Worm (Caenorhabditis elegans) whole organism, mixed stage, embryonic: ENCODE results near the gene act-5.

Experiments
- M03D4.4 ChIP-seq: sonication (generic microtip); optimal IDR thresholded peaks from 2 replicates; lab custom pipeline; 2017; ENCODE audit warnings: mild to moderate bottlenecking, missing genetic modification characterization, missing compliant biosample characterization
- bed-3 ChIP-seq: fragments of 200-800 bp; sonication (Bioruptor generic); optimal IDR thresholded peaks from 3 replicates; lab custom pipeline; 2018; ENCODE audit warnings: mild to moderate bottlenecking, missing genetic modification characterization, moderate library complexity, missing compliant biosample characterization
- blmp-1 ChIP-seq: fragments of 150-350 bp; optimal IDR thresholded peaks from 2 replicates; lab custom pipeline; 2014; ENCODE audit warnings: missing biosample characterization, missing genetic modification characterization
- ceh-39 ChIP-seq: fragments of 150-350 bp; optimal IDR thresholded peaks from 2 replicates; lab custom pipeline; 2014; ENCODE audit warnings: missing biosample characterization, missing genetic modification characterization
- ceh-83 ChIP-seq: fragments of 200-800 bp; sonication (Bioruptor generic); optimal IDR thresholded peaks from 2 replicates; lab custom pipeline; 2018; ENCODE audit warnings: mild to moderate bottlenecking, missing genetic modification characterization, missing compliant biosample characterization
- cnd-1 ChIP-seq: fragments of 200-800 bp; sonication (Bioruptor generic); optimal IDR thresholded peaks from 2 replicates; lab custom pipeline; 2018; ENCODE audit warnings: mild to moderate bottlenecking, missing genetic modification characterization, missing compliant biosample characterization
- elt-1 ChIP-seq: sonication (generic microtip); optimal IDR thresholded peaks from 2 replicates; lab custom pipeline; 2017; ENCODE audit warnings: missing genetic modification characterization, mild to moderate bottlenecking, missing compliant biosample characterization, antibody characterized with exemption, moderate library complexity, borderline replicate concordance; ENCODE audit not compliant: insufficient read depth
- elt-3 ChIP-seq: fragments of 150-350 bp; optimal IDR thresholded peaks from 2 replicates; lab custom pipeline; 2014; ENCODE audit warnings: missing biosample characterization, missing genetic modification characterization
- flh-1 ChIP-seq: fragments of 200-800 bp; sonication (Bioruptor generic); optimal IDR thresholded peaks from 2 replicates; lab custom pipeline; 2018; ENCODE audit warnings: mild to moderate bottlenecking, missing genetic modification characterization, moderate library complexity, missing compliant biosample characterization
- hlh-1 ChIP-seq: fragments of 150-350 bp; optimal IDR thresholded peaks from 2 replicates; lab custom pipeline; 2014; ENCODE audit warnings: missing biosample characterization, missing genetic modification reagents, missing genetic modification characterization
- lin-13 ChIP-seq: fragments of 150-350 bp; optimal IDR thresholded peaks from 2 replicates; lab custom pipeline; 2014; ENCODE audit warnings: missing biosample characterization, missing genetic modification characterization
- lin-32 ChIP-seq: fragments of 200-800 bp; sonication (Bioruptor generic); optimal IDR thresholded peaks from 2 replicates; lab custom pipeline; 2018; ENCODE audit warnings: mild to moderate bottlenecking, missing genetic modification characterization, missing compliant biosample characterization
- lsy-2 ChIP-seq: fragments of 150-350 bp; optimal IDR thresholded peaks from 2 replicates; lab custom pipeline; 2014; ENCODE audit warnings: missing biosample characterization, missing genetic modification characterization
- mab-5 ChIP-seq: fragments of 150-350 bp; optimal IDR thresholded peaks from 2 replicates; lab custom pipeline; 2014; ENCODE audit warnings: missing biosample characterization, missing genetic modification characterization
- mep-1 ChIP-seq: fragments of 150-350 bp; optimal IDR thresholded peaks from 2 replicates; lab custom pipeline; 2017; ENCODE audit warnings: missing biosample characterization, missing genetic modification reagents, missing genetic modification characterization, inconsistent platforms
- mls-2 ChIP-seq: sonication (generic microtip); optimal IDR thresholded peaks from 2 replicates; lab custom pipeline; 2016; ENCODE audit warnings: mild to moderate bottlenecking, missing genetic modification characterization, moderate library complexity, missing compliant biosample characterization
- nhr-12 ChIP-seq: fragments of 150-350 bp; optimal IDR thresholded peaks from 2 replicates; lab custom pipeline; 2014; ENCODE audit warnings: missing biosample characterization, missing genetic modification characterization
- nhr-2 ChIP-seq: fragments of 150-350 bp; optimal IDR thresholded peaks from 2 replicates; lab custom pipeline; 2014; ENCODE audit warnings: missing biosample characterization, missing genetic modification characterization
- nhr-237 ChIP-seq: fragments of 150-350 bp; optimal IDR thresholded peaks from 2 replicates; lab custom pipeline; 2014; ENCODE audit warnings: missing biosample characterization, missing genetic modification characterization
- nhr-28 ChIP-seq: fragments of 150-350 bp; optimal IDR thresholded peaks from 2 replicates; lab custom pipeline; 2014; ENCODE audit warnings: missing biosample characterization, missing genetic modification characterization
- nhr-76 ChIP-seq: sonication (generic microtip); optimal IDR thresholded peaks from 2 replicates; lab custom pipeline; 2017; ENCODE audit warnings: missing biosample characterization, missing genetic modification characterization
- pha-4 ChIP-seq: fragments of 150-350 bp; optimal IDR thresholded peaks from 2 replicates; lab custom pipeline; 2018; ENCODE audit warnings: missing biosample characterization, missing genetic modification reagents, missing genetic modification characterization
- sem-2 ChIP-seq: fragments of 200-800 bp; sonication (Bioruptor generic); optimal IDR thresholded peaks from 2 replicates; lab custom pipeline; 2018; ENCODE audit warnings: mild to moderate bottlenecking, missing genetic modification characterization, missing compliant biosample characterization
- snpc-4 ChIP-seq: fragments of 150-350 bp; optimal IDR thresholded peaks from 2 replicates; lab custom pipeline; 2014; ENCODE audit warnings: missing biosample characterization, missing genetic modification characterization
- sptf-1 ChIP-seq: sonication (generic microtip); optimal IDR thresholded peaks from 2 replicates; lab custom pipeline; 2017; ENCODE audit warnings: mild to moderate bottlenecking, missing genetic modification characterization, moderate library complexity, missing compliant biosample characterization
- unc-120 ChIP-seq: sonication (generic microtip); optimal IDR thresholded peaks from 2 replicates; lab custom pipeline; 2017; ENCODE audit warnings: missing genetic modification characterization, missing compliant biosample characterization; ENCODE audit not compliant: poor library complexity, severe bottlenecking
- unc-39 ChIP-seq: fragments of 150-350 bp; optimal IDR thresholded peaks from 2 replicates; lab custom pipeline; 2014; ENCODE audit warnings: missing biosample characterization, missing genetic modification characterization
- unc-62 ChIP-seq: fragments of 150-350 bp; optimal IDR thresholded peaks from 2 replicates; lab custom pipeline; 2014; ENCODE audit warnings: missing biosample characterization, missing genetic modification reagents, missing genetic modification characterization
- zip-8 ChIP-seq: fragments of 150-350 bp; optimal IDR thresholded peaks from 2 replicates; lab custom pipeline; 2014; ENCODE audit warnings: missing biosample characterization, missing genetic modification characterization
- ztf-11 ChIP-seq: fragments of 150-350 bp; optimal IDR thresholded peaks from 2 replicates; lab custom pipeline; 2014; ENCODE audit warnings: missing biosample characterization, missing genetic modification characterization

act-5 gene

DNA sequence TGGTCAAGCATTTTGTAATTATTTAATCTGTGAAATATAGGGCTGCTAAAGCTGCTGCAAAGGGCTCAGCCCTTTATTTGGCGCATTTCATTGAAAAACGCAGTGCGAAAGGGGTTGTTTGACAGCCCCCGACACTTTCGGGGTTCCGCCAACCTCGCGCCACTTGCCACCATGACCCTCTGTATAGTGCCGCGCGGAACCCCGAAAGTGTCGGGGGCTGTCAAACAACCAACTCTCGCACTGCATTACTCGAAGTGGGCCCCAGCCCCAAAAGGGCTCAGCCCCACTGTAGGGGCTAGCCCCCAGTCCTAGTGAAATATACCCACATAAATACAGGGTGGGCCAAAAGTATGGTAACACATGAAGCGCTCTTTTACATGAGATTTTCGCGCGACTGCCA is 5.6 kb downstream of the act-5 start:
- no peak for TF ChIP-seq hlh-1 (tag; lab: Kevin White, UChicago)
- no peak for TF ChIP-seq nhr-12
- TF ChIP-seq sptf-1 (tag; lab: Kevin White, UChicago) = no peak
- TF ChIP-seq mab-5 = no peak
- TF ChIP-seq zip-8 = no peak
- no peak for TF ChIP-seq elt-1 (tag; lab: Kevin White, UChicago)
- TF ChIP-seq elt-3 (tag; lab: Kevin White, UChicago) = no peak
- no peak for TF ChIP-seq mls-2
- no peak for TF ChIP-seq ceh-39
- no peak for TF ChIP-seq nhr-2
- TF ChIP-seq unc-39 (tag; lab: Kevin White, UChicago) = no peak
- TF ChIP-seq M03D4.4 (tag; lab: Kevin White, UChicago) = no peak
- TF ChIP-seq ztf-11 (tag; lab: Kevin White, UChicago) = no peak
- TF ChIP-seq ceh-83 = no peak
- no peak for TF ChIP-seq unc-62 (GFP tag; lab: Kevin White, UChicago)
- TF ChIP-seq lin-32 = no peak

- TF ChIP-seq ceh-83 (peak; percentile 15), bed-3 (GFP tag; lab: Kevin White, UChicago) (no peak)
Observed at ce11 chrIII:13581727-13582126, 24.1 kb downstream of the act-5 start.

DNA sequence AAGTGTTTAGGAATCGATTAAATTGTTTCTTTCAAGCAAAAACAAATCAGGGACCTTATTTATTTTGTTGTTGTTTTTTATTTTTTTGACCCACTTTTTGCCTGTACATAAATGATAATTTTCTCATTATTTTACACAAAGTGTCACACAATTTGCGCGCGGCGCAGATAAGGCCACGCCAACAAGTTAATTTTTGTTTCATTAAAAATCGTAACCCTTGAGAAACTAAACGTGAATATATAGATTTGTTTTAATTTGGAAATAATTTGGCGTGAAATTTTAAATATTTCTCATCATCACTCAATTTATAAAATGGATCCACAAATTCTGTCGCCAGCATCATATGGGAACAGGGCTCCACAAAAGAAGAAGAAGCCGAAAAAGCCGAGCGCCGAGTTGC is 25.3 kb downstream of the act-5 start, which contains the start of gene T05D4.5:
TSS of gene T05D4.5 (plus strand) at position 301 of the 400 bp plus-strand sequence.
- no peak for TF ChIP-seq mls-2
- TF ChIP-seq cnd-1 (tag; lab: Kevin White, UChicago) = no peak
- TF ChIP-seq nhr-28 (tag; lab: Kevin White, UChicago) = no peak
- TF ChIP-seq lin-13 = no peak
- TF ChIP-seq pha-4 (tag; lab: Kevin White, UChicago) = no peak
- TF ChIP-seq ztf-11 (tag; lab: Kevin White, UChicago) = no peak
- TF ChIP-seq bed-3 (GFP tag; lab: Kevin White, UChicago) = no peak
- no peak for TF ChIP-seq sem-2 (GFP tag; lab: Kevin White, UChicago)
- no peak for TF ChIP-seq lin-32
- no peak for TF ChIP-seq snpc-4 (tag; lab: Kevin White, UChicago)
- no peak for TF ChIP-seq flh-1 (GFP tag; lab: Kevin White, UChicago)
- TF ChIP-seq unc-39 (tag; lab: Kevin White, UChicago) = no peak
- no peak for TF ChIP-seq blmp-1
- no peak for TF ChIP-seq sptf-1 (tag; lab: Kevin White, UChicago)
- TF ChIP-seq lsy-2 (tag; lab: Kevin White, UChicago) = no peak
- TF ChIP-seq ceh-83 = no peak
- no peak for TF ChIP-seq nhr-76 (tag; lab: Kevin White, UChicago)

ce11 chrIII:13580076-13580475 is 25.8 kb downstream of the act-5 start:
- TF ChIP-seq snpc-4 (tag; lab: Kevin White, UChicago) (no peak), cnd-1 (tag; lab: Kevin White, UChicago) (no peak), nhr-28 (tag; lab: Kevin White, UChicago) (no peak), bed-3 (GFP tag; lab: Kevin White, UChicago) (no peak), pha-4 (tag; lab: Kevin White, UChicago) (no peak), nhr-2 (no peak)

DNA sequence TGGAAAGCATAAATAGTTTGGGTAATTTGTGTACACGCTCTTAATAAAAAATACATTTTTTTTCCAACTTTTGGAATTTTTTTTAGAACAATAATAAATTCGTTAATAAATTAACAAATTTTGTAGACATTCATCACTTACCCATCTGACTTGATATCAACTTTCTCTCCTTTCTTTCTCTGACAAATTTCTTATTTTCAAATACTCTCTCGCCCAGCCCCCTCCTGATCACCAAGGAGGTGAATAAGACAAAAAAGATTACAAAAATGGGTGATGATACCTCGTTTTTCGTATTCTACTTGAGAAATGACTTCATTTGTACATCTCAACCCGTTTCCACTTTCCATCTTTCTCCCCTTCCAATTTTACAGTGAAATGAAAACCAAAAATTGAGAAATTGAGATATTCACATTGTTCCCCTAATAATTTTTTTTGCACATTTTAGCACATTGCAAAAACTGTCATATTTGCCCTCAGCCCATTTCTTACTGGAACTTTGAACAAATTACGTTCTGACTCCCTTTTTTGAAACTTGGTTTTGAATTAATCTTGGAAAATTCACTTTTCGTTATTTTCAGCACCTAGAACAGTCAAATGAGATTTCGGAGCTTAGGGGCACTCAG is 30.1 kb downstream of the act-5 start, which contains the start of gene osm-7:
TSS of gene osm-7 (plus strand) at position 573 of the 623 bp plus-strand sequence.
- TF ChIP-seq pha-4 (tag; lab: Kevin White, UChicago) (no peak), ceh-39 (no peak), mab-5 (no peak), unc-120 (tag; lab: Kevin White, UChicago) (no peak), blmp-1 (no peak), ceh-83 (no peak), ztf-11 (tag; lab: Kevin White, UChicago) (no peak), mep-1 (tag; lab: Kevin White, UChicago) (no peak), hlh-1 (tag; lab: Kevin White, UChicago) (no peak), lin-13 (no peak), flh-1 (GFP tag; lab: Kevin White, UChicago) (no peak), unc-39 (tag; lab: Kevin White, UChicago) (no peak), nhr-237 (tag; lab: Kevin White, UChicago) (no peak), elt-1 (tag; lab: Kevin White, UChicago) (no peak), unc-62 (GFP tag; lab: Kevin White, UChicago) (no peak), nhr-12 (no peak), lsy-2 (tag; lab: Kevin White, UChicago) (no peak), nhr-28 (tag; lab: Kevin White, UChicago) (no peak), elt-3 (tag; lab: Kevin White, UChicago) (no peak)
